Fruit fly (Drosophila melanogaster): ENCODE measurements around the gene Tollo.

- TF ChIP-seq Dfd (GFP tag; optimal IDR thresholded peaks at IDR 0.05) (no peak), dl (GFP tag; optimal IDR thresholded peaks at IDR 0.05; ENCODE audit: insufficient read depth in 1 of 2, partially characterized antibody in 2 of 2) (no peak), CG32264 (GFP tag; optimal IDR thresholded peaks at IDR 0.05) (no peak), N (GFP tag; optimal IDR thresholded peaks at IDR 0.05) (no peak), dmrt93B (GFP tag; optimal IDR thresholded peaks at IDR 0.05) (peak; percentile 9), CG9705 (GFP tag; optimal IDR thresholded peaks at IDR 0.05) (no peak), Hr78 (GFP tag; optimal IDR thresholded peaks at IDR 0.05) (no peak), rgr (GFP tag; optimal IDR thresholded peaks at IDR 0.05) (peak; percentile 42)
Observed at dm6 chr3L:15266628-15267027, 31.2 kb downstream of the Tollo start.

Data from whole organism, wandering third instar larva.